Worm (Caenorhabditis elegans): ENCODE data around the gene taf-2.

taf-2 gene

ce11 chrIV:3551777-3552462 is 41.5 kb downstream of the taf-2 start (continued):
- TF ChIP-seq unc-98 (GFP tag; IDR thresholded peaks at IDR 0.05) (no peak), lsy-2 (tag; optimal IDR thresholded peaks at IDR 0.05) (peak; percentile 34 to 71), lin-15B (tag; optimal IDR thresholded peaks at IDR 0.05) (no peak), lin-14 (GFP tag; optimal IDR thresholded peaks at IDR 0.05) (peak; percentile 55), nhr-11 (tag; optimal IDR thresholded peaks at IDR 0.05) (no peak), zag-1 (tag; optimal IDR thresholded peaks at IDR 0.05) (no peak), elt-3 (tag; optimal IDR thresholded peaks at IDR 0.05) (no peak), dsc-1 (tag; optimal IDR thresholded peaks at IDR 0.05) (peak; percentile 62), unc-86 (tag; optimal IDR thresholded peaks at IDR 0.05) (peak; percentile 39), fkh-8 (tag; optimal IDR thresholded peaks at IDR 0.05) (peak; percentile 36), nhr-28 (tag; optimal IDR thresholded peaks at IDR 0.05) (no peak), nhr-71 (tag; optimal IDR thresholded peaks at IDR 0.05) (peak; percentile 72), snu-23 (GFP tag; optimal IDR thresholded peaks at IDR 0.05) (peak; percentile 73), unc-130 (tag; optimal IDR thresholded peaks at IDR 0.05) (peak; percentile 67), F16B12.6 (tag; optimal IDR thresholded peaks at IDR 0.05) (no peak), jun-1 (tag; optimal IDR thresholded peaks at IDR 0.05) (peak; percentile 57), ztf-11 (tag; optimal IDR thresholded peaks at IDR 0.05) (peak in 1 of 2 experiments; percentile 20), pqm-1 (tag; optimal IDR thresholded peaks at IDR 0.05) (no peak), pax-3 (tag; optimal IDR thresholded peaks at IDR 0.05) (peak; percentile 27), alr-1 (tag; optimal IDR thresholded peaks at IDR 0.05; ENCODE audit: borderline replicate concordance) (no peak), unc-62 (GFP tag; optimal IDR thresholded peaks at IDR 0.05) (no peak), nhr-84 (tag; optimal IDR thresholded peaks at IDR 0.05) (no peak), pag-3 (tag; optimal IDR thresholded peaks at IDR 0.05; ENCODE audit: borderline replicate concordance, insufficient read depth) (no peak)

ce11 chrIV:3548315-3548714 is 45.1 kb downstream of the taf-2 start:
- peak; percentile 52 for TF ChIP-seq nhr-90 (tag; optimal IDR thresholded peaks at IDR 0.05; ENCODE audit: poor library complexity)
- TF ChIP-seq nhr-20 (tag; optimal IDR thresholded peaks at IDR 0.05): no peak
- TF ChIP-seq efl-1 (optimal IDR thresholded peaks at IDR 0.05): peak in 1 of 2 experiments; percentile 32
- TF ChIP-seq efl-1 (GFP tag; optimal IDR thresholded peaks at IDR 0.05 in 1 of 2): peak in 1 of 2 experiments; percentile 86
- peak in 1 of 3 experiments; percentile 12 for TF ChIP-seq dpl-1 (GFP tag; optimal IDR thresholded peaks at IDR 0.05)
- TF ChIP-seq lin-35 (GFP tag; optimal IDR thresholded peaks at IDR 0.05): peak in 1 of 2 experiments; percentile 48
- TF ChIP-seq nhr-71 (tag; optimal IDR thresholded peaks at IDR 0.05): peak; percentile 32
- no peak for TF ChIP-seq unc-98 (GFP tag; IDR thresholded peaks at IDR 0.05)
- TF ChIP-seq elt-2 (tag; optimal IDR thresholded peaks at IDR 0.05): peak; percentile 64

- TF ChIP-seq fkh-4 (tag; optimal IDR thresholded peaks at IDR 0.05; ENCODE audit: borderline replicate concordance): no peak
- no peak for TF ChIP-seq lsy-2 (tag; optimal IDR thresholded peaks at IDR 0.05)
- no peak for TF ChIP-seq nhr-47 (tag; optimal IDR thresholded peaks at IDR 0.05)
- no peak for TF ChIP-seq mab-9 (GFP tag; IDR thresholded peaks at IDR 0.05)
- no peak for TF ChIP-seq efl-3 (GFP tag; optimal IDR thresholded peaks at IDR 0.05)
- TF ChIP-seq xbp-1 (tag; optimal IDR thresholded peaks at IDR 0.05): no peak
- TF ChIP-seq C04F5.9 (tag; optimal IDR thresholded peaks at IDR 0.05): no peak
- no peak for TF ChIP-seq zip-4 (GFP tag; optimal IDR thresholded peaks at IDR 0.05)
- no peak for TF ChIP-seq hlh-4 (tag; optimal IDR thresholded peaks at IDR 0.05)
- no peak for TF ChIP-seq zag-1 (tag; optimal IDR thresholded peaks at IDR 0.05)
- TF ChIP-seq F16B12.6 (tag; optimal IDR thresholded peaks at IDR 0.05): no peak
- no peak for TF ChIP-seq swsn-7 (tag; optimal IDR thresholded peaks at IDR 0.05)
- no peak for TF ChIP-seq ces-1 (GFP tag; optimal IDR thresholded peaks at IDR 0.05)
- no peak for TF ChIP-seq sox-4 (tag; optimal IDR thresholded peaks at IDR 0.05)
- no peak for TF ChIP-seq ceh-88 (GFP tag; IDR thresholded peaks at IDR 0.05)
- TF ChIP-seq fkh-8 (tag; optimal IDR thresholded peaks at IDR 0.05): no peak
- no peak for TF ChIP-seq hpl-2 (GFP tag; optimal IDR thresholded peaks at IDR 0.05)
- no peak for TF ChIP-seq Y116A8C.19 (tag; optimal IDR thresholded peaks at IDR 0.05; ENCODE audit: borderline replicate concordance)
- no peak for TF ChIP-seq aha-1 (tag; optimal IDR thresholded peaks at IDR 0.05)
- no peak for TF ChIP-seq nhr-90 (tag; optimal IDR thresholded peaks at IDR 0.05; ENCODE audit: poor library complexity)
These were observed 45.9 kb downstream of the taf-2 start, which contains the start of gene nstp-6 for ce11 chrIV:3547500-3547899. Gene nstp-6, minus strand, starts transcription at chrIV:3547600.

Measured in whole organism, L1 larva.